Worm (Caenorhabditis elegans) whole organism, L4 larva: ENCODE results near the gene E04F6.4.

ENCODE experiments used
- ceh-28 ChIP-seq: fragments of 150-350 bp; optimal IDR thresholded peaks from 2 replicates; lab custom pipeline; 2014; ENCODE audit warnings: missing biosample characterization, missing genetic modification reagents, missing genetic modification characterization
- lin-15B ChIP-seq: fragments of 150-350 bp; sonication (generic microtip); optimal IDR thresholded peaks from 3 replicates; lab custom pipeline; 2014; ENCODE audit warnings: missing biosample characterization, missing genetic modification characterization
- nhr-28 ChIP-seq: fragments of 150-350 bp; optimal IDR thresholded peaks from 2 replicates; lab custom pipeline; 2014; ENCODE audit warnings: missing biosample characterization, missing genetic modification characterization
- nhr-76 ChIP-seq: fragments of 150-350 bp; optimal IDR thresholded peaks from 2 replicates; lab custom pipeline; 2014; ENCODE audit warnings: missing biosample characterization, missing genetic modification characterization
- nhr-77 ChIP-seq: fragments of 150-350 bp; optimal IDR thresholded peaks from 2 replicates; lab custom pipeline; 2014; ENCODE audit warnings: missing biosample characterization, missing genetic modification characterization
- snpc-4 ChIP-seq: fragments of 150-350 bp; optimal IDR thresholded peaks from 2 replicates; lab custom pipeline; 2014; ENCODE audit warnings: missing biosample characterization, missing genetic modification characterization
- unc-130 ChIP-seq: sonication (generic microtip); optimal IDR thresholded peaks from 2 replicates; lab custom pipeline; 2016; ENCODE audit warnings: missing genetic modification reagents, missing genetic modification characterization, missing compliant biosample characterization

DNA sequence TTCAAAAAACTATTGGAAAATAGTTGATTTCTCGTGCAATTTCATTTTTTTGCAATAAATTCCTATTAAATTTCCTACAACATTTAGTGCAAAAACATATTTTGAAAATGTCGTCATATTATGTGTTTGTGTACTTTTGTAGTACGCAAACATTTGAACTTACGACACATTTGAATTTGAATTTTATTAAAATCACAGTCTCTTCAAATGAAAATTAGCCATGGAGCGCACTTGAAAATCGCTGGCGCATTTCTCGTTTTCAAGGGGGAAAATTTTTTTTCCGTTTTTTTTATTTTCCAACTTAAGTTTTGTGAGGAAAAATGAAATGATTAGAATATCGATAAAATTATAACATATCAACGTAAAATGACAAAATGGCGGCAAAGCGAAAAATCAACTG, 41.7 kb upstream of the E04F6.4 start:
- no peak for TF ChIP-seq nhr-28
- no peak for TF ChIP-seq nhr-76
- no peak for TF ChIP-seq lin-15B (tag; lab: Kevin White, UChicago)
- TF ChIP-seq nhr-77: no peak
- TF ChIP-seq snpc-4: no peak
- TF ChIP-seq ceh-28: no peak
- peak; percentile 32 for TF ChIP-seq unc-130 (GFP tag; lab: Kevin White, UChicago)
